Worm (Caenorhabditis elegans) whole organism, L3 larva: ENCODE results near the gene srbc-7.
"Not testable (repeated sequence)": the region's sequence is repeated elsewhere in the genome, so short reads cannot be mapped to it uniquely, and the experiment has no call there.

Experiments
- ZK546.5 ChIP-seq: sonication (generic microtip); optimal IDR thresholded peaks from 2 replicates; lab custom pipeline; 2017; ENCODE audit warnings: missing biosample characterization, missing genetic modification characterization
- ama-1 ChIP-seq: fragments of 150-350 bp; optimal IDR thresholded peaks from 2 replicates; lab custom pipeline; 2018
- ceh-16 ChIP-seq: sonication (generic microtip); optimal IDR thresholded peaks from 2 replicates; lab custom pipeline; 2017; ENCODE audit warnings: missing biosample characterization, missing genetic modification characterization
- ceh-28 ChIP-seq: fragments of 150-350 bp; optimal IDR thresholded peaks from 2 replicates; lab custom pipeline; 2014; ENCODE audit warnings: missing biosample characterization, missing genetic modification reagents, missing genetic modification characterization
- daf-12 ChIP-seq: fragments of 150-350 bp; optimal IDR thresholded peaks from 2 replicates; lab custom pipeline; 2014; ENCODE audit warnings: missing biosample characterization, missing genetic modification reagents, missing genetic modification characterization
- egl-5 ChIP-seq: fragments of 150-350 bp; optimal IDR thresholded peaks from 2 replicates; lab custom pipeline; 2017; ENCODE audit warnings: missing biosample characterization, missing genetic modification reagents, missing genetic modification characterization, inconsistent platforms
- elt-1 ChIP-seq: fragments of 150-350 bp; optimal IDR thresholded peaks from 2 replicates; lab custom pipeline; 2014; ENCODE audit warnings: missing biosample characterization, missing genetic modification characterization
- elt-2 ChIP-seq: sonication (generic microtip); optimal IDR thresholded peaks from 2 replicates; lab custom pipeline; 2016; ENCODE audit warnings: missing genetic modification reagents, mild to moderate bottlenecking, missing genetic modification characterization, missing compliant biosample characterization
- fkh-10 ChIP-seq: sonication (generic microtip); optimal IDR thresholded peaks from 2 replicates; lab custom pipeline; 2017; ENCODE audit warnings: missing biosample characterization, missing genetic modification reagents, missing genetic modification characterization
- fos-1 ChIP-seq: fragments of 150-350 bp; optimal IDR thresholded peaks from 2 replicates; lab custom pipeline; 2014; ENCODE audit warnings: missing biosample characterization, missing genetic modification characterization
- hmg-11 ChIP-seq: sonication (generic microtip); optimal IDR thresholded peaks from 2 replicates; lab custom pipeline; 2016; ENCODE audit warnings: missing genetic modification characterization, missing compliant biosample characterization
- lin-39 ChIP-seq: fragments of 150-350 bp; optimal IDR thresholded peaks from 2 replicates; lab custom pipeline; 2018; ENCODE audit warnings: missing biosample characterization, missing genetic modification reagents, missing genetic modification characterization
- lsy-12 ChIP-seq: sonication (generic microtip); optimal IDR thresholded peaks from 2 replicates; lab custom pipeline; 2016; ENCODE audit warnings: mild to moderate bottlenecking, missing genetic modification characterization, missing compliant biosample characterization
- mml-1 ChIP-seq: fragments of 150-350 bp; sonication (generic microtip); optimal IDR thresholded peaks from 3 replicates; lab custom pipeline; 2014; ENCODE audit warnings: missing biosample characterization, missing genetic modification characterization
- nhr-11 ChIP-seq: fragments of 150-350 bp; optimal IDR thresholded peaks from 2 replicates; lab custom pipeline; 2014; ENCODE audit warnings: missing biosample characterization, missing genetic modification characterization
- nhr-12 ChIP-seq: fragments of 150-350 bp; optimal IDR thresholded peaks from 2 replicates; lab custom pipeline; 2014; ENCODE audit warnings: missing biosample characterization, missing genetic modification characterization
- nhr-23 ChIP-seq: fragments of 150-350 bp; optimal IDR thresholded peaks from 2 replicates; lab custom pipeline; 2014; ENCODE audit warnings: missing biosample characterization, missing genetic modification reagents, missing genetic modification characterization
- nhr-237 ChIP-seq: fragments of 150-350 bp; optimal IDR thresholded peaks from 2 replicates; lab custom pipeline; 2014; ENCODE audit warnings: missing biosample characterization, missing genetic modification characterization
- nhr-25 ChIP-seq: sonication (generic microtip); optimal IDR thresholded peaks from 2 replicates; lab custom pipeline; 2017; ENCODE audit warnings: missing biosample characterization, missing genetic modification characterization
- nhr-28 ChIP-seq: fragments of 150-350 bp; optimal IDR thresholded peaks from 2 replicates; lab custom pipeline; 2014; ENCODE audit warnings: missing biosample characterization, missing genetic modification characterization
- nhr-43 ChIP-seq: sonication (generic microtip); optimal IDR thresholded peaks from 2 replicates; lab custom pipeline; 2016; ENCODE audit warnings: mild to moderate bottlenecking, missing genetic modification characterization, missing compliant biosample characterization; ENCODE audit not compliant: poor library complexity, severe bottlenecking
- nhr-67 ChIP-seq: fragments of 150-350 bp; optimal IDR thresholded peaks from 2 replicates; lab custom pipeline; 2014; ENCODE audit warnings: missing biosample characterization, missing genetic modification characterization
- nhr-76 ChIP-seq: fragments of 150-350 bp; sonication (generic microtip); optimal IDR thresholded peaks from 5 replicates; lab custom pipeline; 2014; ENCODE audit warnings: missing biosample characterization, missing genetic modification characterization
- nhr-77 ChIP-seq: fragments of 150-350 bp; optimal IDR thresholded peaks from 2 replicates; lab custom pipeline; 2014; ENCODE audit warnings: missing biosample characterization, missing genetic modification characterization
- pha-4 ChIP-seq: fragments of 150-350 bp; optimal IDR thresholded peaks from 2 replicates; lab custom pipeline; 2014; ENCODE audit warnings: missing biosample characterization, missing genetic modification reagents, missing genetic modification characterization
- pqm-1 ChIP-seq: fragments of 150-350 bp; optimal IDR thresholded peaks from 2 replicates; lab custom pipeline; 2017; ENCODE audit warnings: missing biosample characterization, missing genetic modification characterization, inconsistent platforms
- sea-2 ChIP-seq: fragments of 150-350 bp; sonication (generic microtip); optimal IDR thresholded peaks from 4 replicates; lab custom pipeline; 2014; ENCODE audit warnings: missing biosample characterization, missing genetic modification reagents, missing genetic modification characterization
- snpc-4 ChIP-seq: fragments of 150-350 bp; optimal IDR thresholded peaks from 2 replicates; lab custom pipeline; 2014; ENCODE audit warnings: missing biosample characterization, missing genetic modification characterization
- unc-62 ChIP-seq: fragments of 150-350 bp; sonication (generic microtip); optimal IDR thresholded peaks from 4 replicates; lab custom pipeline; 2014; ENCODE audit warnings: missing biosample characterization, missing genetic modification reagents, missing genetic modification characterization
- zag-1 ChIP-seq: fragments of 150-350 bp; optimal IDR thresholded peaks from 2 replicates; lab custom pipeline; 2014; ENCODE audit warnings: missing biosample characterization, missing genetic modification characterization
- ztf-11 ChIP-seq: fragments of 150-350 bp; optimal IDR thresholded peaks from 2 replicates; lab custom pipeline; 2014; ENCODE audit warnings: missing biosample characterization, missing genetic modification characterization
- ztf-4 ChIP-seq: fragments of 150-350 bp; optimal IDR thresholded peaks from 2 replicates; lab custom pipeline; 2014; ENCODE audit warnings: missing biosample characterization, missing genetic modification characterization

srbc-7 gene

DNA sequence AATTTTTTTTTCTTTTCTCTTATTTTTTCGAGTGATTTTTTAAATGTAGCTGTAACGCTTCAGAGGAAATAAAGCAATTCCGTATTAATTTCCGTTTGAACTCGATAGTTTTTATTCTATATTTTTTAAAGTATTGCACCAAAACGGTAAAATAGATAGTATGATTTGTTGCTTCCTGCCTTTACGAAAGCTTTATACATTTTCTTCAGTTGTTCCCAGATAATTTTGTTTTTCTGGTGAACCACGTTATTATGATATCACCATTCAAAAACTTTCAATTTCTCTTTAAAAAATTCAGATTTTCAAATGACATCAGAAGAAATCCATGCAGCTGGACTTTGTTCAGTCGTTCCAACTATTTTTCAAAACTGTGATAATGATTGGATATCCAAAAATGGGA is 27.5 kb upstream of the srbc-7 start, which contains the start of gene srb-18:
srb-18 (plus strand) TSS at position 301 of the 400 bp plus-strand sequence.
- no peak for TF ChIP-seq nhr-76 (tag; lab: Kevin White, UChicago)
- TF ChIP-seq elt-2 (tag; lab: Kevin White, UChicago), result no peak
- no peak for TF ChIP-seq ceh-16
- TF ChIP-seq fos-1 (tag; lab: Kevin White, UChicago), result no peak

DNA sequence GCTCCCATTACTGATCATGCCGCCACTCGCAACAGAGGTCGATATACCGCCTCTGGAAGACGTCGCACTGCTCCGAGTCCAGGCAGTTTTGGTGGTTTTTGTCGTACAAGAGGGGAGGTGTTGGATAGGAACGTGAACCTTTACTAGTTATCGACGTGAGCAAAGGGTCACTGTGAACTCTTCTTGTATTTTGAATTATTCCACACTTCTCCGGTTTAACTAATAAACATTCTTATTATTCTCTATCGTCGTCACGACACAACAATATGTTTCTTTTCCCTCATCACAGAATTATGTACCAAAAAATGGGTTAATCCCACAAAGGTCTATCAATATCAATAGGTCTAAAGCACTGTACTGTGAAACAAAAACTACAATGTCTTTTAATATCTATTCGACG is 24.0 kb upstream of the srbc-7 start, which contains the start of gene nhr-171:
nhr-171 (plus strand) TSS at position 301 of the 400 bp plus-strand sequence.
- TF ChIP-seq zag-1, egl-5, pha-4 (tag; lab: Kevin White, UChicago): not testable (repeated sequence)
- TF ChIP-seq, all 47 proteins: peak for 0; not testable (repeated sequence) for 47

DNA sequence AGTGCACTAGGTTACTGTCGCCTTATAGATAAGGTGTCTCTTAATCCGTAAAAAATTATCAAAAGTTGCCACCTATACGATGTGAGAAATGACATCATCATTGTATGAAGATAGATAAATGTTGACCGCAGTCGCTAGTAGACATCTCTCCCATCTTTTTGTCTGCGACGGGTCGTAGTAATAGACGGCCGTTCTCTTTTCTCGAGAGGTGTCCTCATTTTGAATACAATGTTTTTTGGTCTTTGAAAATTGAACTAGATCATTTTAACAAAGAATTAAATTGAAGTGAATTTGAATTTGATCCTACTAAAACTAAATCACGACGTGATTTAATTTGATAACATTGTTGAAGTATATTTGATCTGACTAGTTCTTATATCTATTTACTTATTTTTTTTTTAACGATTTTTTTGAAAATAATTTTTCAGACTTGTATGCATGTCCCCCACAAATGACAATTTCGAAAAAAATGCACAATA is 21.2 kb upstream of the srbc-7 start, which contains the start of the genes str-31 and nhr-172:
str-31 (minus strand) TSS at position 101 of the 479 bp plus-strand sequence.
nhr-172 (plus strand) TSS at position 429 of the 479 bp plus-strand sequence.
- TF ChIP-seq nhr-23 (tag; lab: Kevin White, UChicago) (peak; percentile 56), nhr-43 (no peak)

DNA sequence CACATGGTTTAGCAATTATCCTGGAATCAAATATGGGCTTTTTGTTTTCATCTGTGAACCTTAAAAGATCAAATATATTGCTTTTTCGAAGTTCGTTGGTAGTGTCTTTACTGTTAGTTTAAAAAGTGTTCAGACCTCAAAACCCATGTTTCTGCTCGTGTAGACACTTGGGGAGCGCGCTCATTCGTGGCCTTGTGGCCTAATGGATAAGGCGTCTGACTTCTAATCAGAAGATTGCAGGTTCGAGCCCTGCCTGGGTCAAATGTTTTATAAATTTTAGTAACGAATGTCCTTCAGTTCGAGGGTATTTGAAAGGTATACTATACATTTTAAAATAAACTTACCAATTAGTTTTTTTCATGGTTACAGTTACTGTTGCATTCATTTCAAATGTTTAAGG is 18.8 kb upstream of the srbc-7 start:
- peak; percentile 25 for TF ChIP-seq nhr-43
- TF ChIP-seq ztf-11, result no peak
- no peak for TF ChIP-seq fkh-10
- TF ChIP-seq nhr-28 (tag; lab: Kevin White, UChicago), result no peak
- no peak for TF ChIP-seq mml-1 (tag; lab: Kevin White, UChicago)
- TF ChIP-seq elt-2 (tag; lab: Kevin White, UChicago), result peak; percentile 23
- TF ChIP-seq nhr-11 (tag; lab: Kevin White, UChicago), result no peak
- TF ChIP-seq nhr-77 (tag; lab: Kevin White, UChicago), result no peak
- TF ChIP-seq sea-2 (GFP tag; lab: Kevin White, UChicago), result no peak
- TF ChIP-seq, all 47 proteins: peak for 2

DNA sequence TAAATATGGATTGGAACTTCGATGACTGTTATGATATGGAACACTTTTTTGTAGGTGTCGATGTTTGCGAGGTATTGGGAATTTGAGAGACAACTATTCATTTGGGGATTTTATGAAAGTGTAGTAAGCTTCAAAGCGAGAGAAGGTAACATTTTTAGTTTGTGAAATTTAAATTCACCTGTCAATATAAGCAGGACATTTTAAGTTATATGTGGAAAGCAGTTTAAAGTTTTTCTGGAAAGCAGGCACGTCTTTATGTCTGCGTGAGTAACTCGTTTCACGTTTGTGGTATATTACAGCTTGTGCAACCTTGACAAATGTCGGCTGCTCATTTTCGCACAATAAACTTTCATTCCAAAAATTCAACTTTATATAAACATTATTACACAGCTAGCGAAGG is 16.9 kb upstream of the srbc-7 start, which contains the start of gene srh-229:
srh-229 (minus strand) TSS at position 101 of the 400 bp plus-strand sequence.
- TF ChIP-seq ama-1 (no peak), ztf-4 (tag; lab: Kevin White, UChicago) (no peak), nhr-11 (tag; lab: Kevin White, UChicago) (no peak), nhr-12 (tag; lab: Kevin White, UChicago) (no peak), daf-12 (tag; lab: Kevin White, UChicago) (no peak), ceh-28 (tag; lab: Kevin White, UChicago) (no peak), nhr-67 (tag; lab: Kevin White, UChicago) (no peak), lsy-12 (tag; lab: Kevin White, UChicago) (no peak), nhr-25 (no peak), ZK546.5 (tag; lab: Kevin White, UChicago) (no peak), pha-4 (tag; lab: Kevin White, UChicago) (no peak), hmg-11 (tag; lab: Kevin White, UChicago) (no peak), nhr-43 (no peak), pqm-1 (no peak), unc-62 (GFP tag; lab: Kevin White, UChicago) (no peak), sea-2 (GFP tag; lab: Kevin White, UChicago) (no peak)

DNA sequence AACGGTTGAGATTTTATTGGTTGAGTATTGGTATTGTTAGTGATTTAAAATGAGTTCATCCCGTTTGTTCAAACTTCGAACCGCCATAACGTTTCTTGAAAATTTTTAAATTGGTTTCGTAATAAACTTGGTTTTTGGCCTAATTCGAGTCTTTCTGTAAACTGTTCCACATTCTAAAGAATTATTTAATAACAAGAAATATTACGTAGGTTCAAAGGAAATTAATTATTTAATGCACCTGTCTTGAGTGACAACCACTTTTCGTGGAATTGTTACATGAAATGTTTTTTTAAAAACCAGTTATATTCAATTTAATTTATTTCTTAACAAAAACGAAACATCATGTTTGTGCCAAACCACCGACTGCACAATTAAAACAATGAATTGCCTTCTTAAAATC is 13.8 kb upstream of the srbc-7 start:
- TF ChIP-seq nhr-67 (tag; lab: Kevin White, UChicago) (no peak), nhr-11 (tag; lab: Kevin White, UChicago) (no peak), ztf-11 (no peak), snpc-4 (tag; lab: Kevin White, UChicago) (no peak), nhr-237 (no peak), lin-39 (tag; lab: Kevin White, UChicago) (no peak), ceh-28 (tag; lab: Kevin White, UChicago) (no peak), fos-1 (tag; lab: Kevin White, UChicago) (no peak), nhr-43 (no peak), elt-1 (tag; lab: Kevin White, UChicago) (no peak)
